Worm (Caenorhabditis elegans): ENCODE results near the gene fipr-20.
"Not testable (repeated sequence)": the region's sequence is repeated elsewhere in the genome, so short reads cannot be mapped to it uniquely, and the experiment has no call there.

fipr-20 gene

DNA sequence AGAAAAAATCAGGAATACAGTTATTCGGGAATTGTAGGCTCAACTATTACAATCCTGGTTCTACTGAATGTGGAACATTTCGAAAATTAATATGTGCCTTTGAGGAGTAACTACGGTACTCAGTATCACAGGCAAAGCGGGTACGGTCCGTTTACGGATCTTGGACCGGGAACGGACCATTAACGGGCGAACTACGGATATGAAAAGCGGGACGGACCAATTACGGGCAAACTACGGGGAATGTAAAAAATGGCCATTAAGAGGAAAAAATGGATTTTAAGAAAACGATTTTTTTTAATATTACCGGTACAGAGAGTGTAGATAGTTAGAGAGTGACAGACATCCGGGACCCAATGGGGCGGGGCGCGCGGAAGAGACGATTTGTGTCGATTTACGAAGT is 6.8 kb upstream of the fipr-20 start, which contains the start of gene H14A12.5:
Gene H14A12.5 (minus strand): TSS at position 101 of the 400 bp plus-strand sequence.
- TF ChIP-seq Y105C5A.15 (GFP tag; IDR thresholded peaks at IDR 0.05); lin-29 (GFP tag; IDR thresholded peaks at IDR 0.05); mep-1 (tag; optimal IDR thresholded peaks at IDR 0.05): not testable (repeated sequence)

DNA sequence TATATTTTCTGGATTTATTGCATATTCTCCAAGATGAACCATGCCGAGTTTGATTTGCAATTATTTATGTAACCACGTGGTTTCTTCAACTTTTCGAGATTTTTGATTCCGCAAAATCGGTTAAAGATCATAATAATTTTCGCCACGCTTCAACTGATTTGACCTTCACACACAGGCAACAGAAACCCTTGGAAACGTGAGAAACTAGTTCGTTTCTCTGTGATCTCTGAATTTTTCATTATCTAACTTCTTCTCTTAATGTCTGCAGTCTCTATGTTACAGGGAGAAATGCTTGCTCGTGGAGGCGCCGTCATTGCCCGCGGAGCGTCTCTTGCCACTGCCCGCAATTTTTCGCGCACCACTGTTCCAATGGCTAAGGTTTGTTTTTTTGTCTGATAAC is 3.2 kb upstream of the fipr-20 start, which contains the start of gene fum-1:
Gene fum-1 (plus strand): TSS at position 259 of the 400 bp plus-strand sequence.
- peak; percentile 31 for TF ChIP-seq spr-3 (GFP tag; optimal IDR thresholded peaks at IDR 0.05)
- peak; percentile 63 for TF ChIP-seq dve-1 (tag; optimal IDR thresholded peaks at IDR 0.05; ENCODE audit: insufficient read depth)
- peak; percentile 62 for TF ChIP-seq mep-1 (tag; optimal IDR thresholded peaks at IDR 0.05)
- TF ChIP-seq lin-13 (GFP tag; optimal IDR thresholded peaks at IDR 0.05), result peak; percentile 30
- TF ChIP-seq daf-8 (GFP tag; IDR thresholded peaks at IDR 0.05), result no peak
- peak; percentile 49 for TF ChIP-seq duxl-1 (tag; optimal IDR thresholded peaks at IDR 0.05; ENCODE audit: poor library complexity)
- TF ChIP-seq Y75B8A.6 (GFP tag; IDR thresholded peaks at IDR 0.05), result no peak
- peak; percentile 54 for TF ChIP-seq nhr-28 (tag; optimal IDR thresholded peaks at IDR 0.05)
- TF ChIP-seq nhr-41 (GFP tag; IDR thresholded peaks at IDR 0.05), result no peak
- TF ChIP-seq lsy-2 (tag; optimal IDR thresholded peaks at IDR 0.05), result peak in 1 of 2 experiments; percentile 82
- peak; percentile 70 for TF ChIP-seq lin-38 (GFP tag; IDR thresholded peaks at IDR 0.05)
- no peak for TF ChIP-seq fos-1 (tag; optimal IDR thresholded peaks at IDR 0.05)
- TF ChIP-seq hmg-1.1 (GFP tag; IDR thresholded peaks at IDR 0.05), result 0 out of 2 replicates have a peak, but pooled peaks have one; percentile 46
- TF ChIP-seq mes-2 (tag; optimal IDR thresholded peaks at IDR 0.05; ENCODE audit: poor library complexity, severe bottlenecking), result peak; percentile 55
- peak; percentile 69 for TF ChIP-seq nhr-25 (tag; optimal IDR thresholded peaks at IDR 0.05; ENCODE audit: borderline replicate concordance, insufficient read depth)
- TF ChIP-seq zag-1 (tag; optimal IDR thresholded peaks at IDR 0.05), result no peak
- TF ChIP-seq rbr-2 (tag; optimal IDR thresholded peaks at IDR 0.05), result peak; percentile 33
- TF ChIP-seq ztf-11 (tag; optimal IDR thresholded peaks at IDR 0.05), result no peak
- TF ChIP-seq ceh-32 (tag; optimal IDR thresholded peaks at IDR 0.05; ENCODE audit: poor library complexity), result no peak
- TF ChIP-seq dmd-8 (GFP tag; IDR thresholded peaks at IDR 0.05), result no peak
- TF ChIP-seq daf-16 (GFP tag; optimal IDR thresholded peaks at IDR 0.05), result peak in 1 of 2 experiments; percentile 6
- TF ChIP-seq daf-16 (tag; optimal IDR thresholded peaks at IDR 0.05), result peak; percentile 31
- peak; percentile 43 for TF ChIP-seq hlh-11 (tag; optimal IDR thresholded peaks at IDR 0.05)
- TF ChIP-seq nhr-102 (tag; optimal IDR thresholded peaks at IDR 0.05), result peak; percentile 18
- TF ChIP-seq madf-9 (GFP tag; conservative IDR thresholded peaks at IDR 0.05), result 0 out of 2 replicates have a peak, but pooled peaks have one; percentile 19
- no peak for TF ChIP-seq egl-27 (tag; optimal IDR thresholded peaks at IDR 0.05)
- peak; percentile 10 for TF ChIP-seq T20F7.1 (GFP tag; optimal IDR thresholded peaks at IDR 0.05)
- TF ChIP-seq mxl-3 (GFP tag; optimal IDR thresholded peaks at IDR 0.05), result peak; percentile 69
- TF ChIP-seq hif-1 (tag; optimal IDR thresholded peaks at IDR 0.05), result peak in 1 of 2 experiments; percentile 56
- 0 out of 2 replicates have a peak, but pooled peaks have one; percentile 19 for TF ChIP-seq mdt-29 (GFP tag; IDR thresholded peaks at IDR 0.05)
- peak; percentile 49 for TF ChIP-seq dpl-1 (GFP tag; optimal IDR thresholded peaks at IDR 0.05)
- peak; percentile 7 for TF ChIP-seq nhr-6 (tag; optimal IDR thresholded peaks at IDR 0.05)
- no peak for TF ChIP-seq lin-29 (GFP tag; IDR thresholded peaks at IDR 0.05)
- peak; percentile 78 for TF ChIP-seq ama-1 (optimal IDR thresholded peaks at IDR 0.05)
- peak; percentile 21 for TF ChIP-seq gei-8 (GFP tag; optimal IDR thresholded peaks at IDR 0.05)
- TF ChIP-seq Y105C5A.15 (GFP tag; IDR thresholded peaks at IDR 0.05), result no peak
- TF ChIP-seq ceh-82 (tag; optimal IDR thresholded peaks at IDR 0.05), result no peak
- TF ChIP-seq hlh-30 (tag; optimal IDR thresholded peaks at IDR 0.05; ENCODE audit: insufficient read depth), result peak; percentile 69
- peak; percentile 60 for TF ChIP-seq dmd-6 (GFP tag; IDR thresholded peaks at IDR 0.05)
- TF ChIP-seq mdl-1 (tag; optimal IDR thresholded peaks at IDR 0.05), result peak; percentile 40 to 91
- TF ChIP-seq aha-1 (tag), result peak; percentile 97

Measured in whole organism, L4 larva.